Worm (Caenorhabditis elegans) whole organism, young adult: ENCODE measurements around the gene K08E7.6.

Experiments
- B0019.2 ChIP-seq: fragments of 200-800 bp; sonication (Bioruptor generic); conservative IDR thresholded peaks from 2 replicates; pipeline ENCODE4 v1.3.6; 2022; ENCODE audit warnings: missing genetic modification reagents, missing genetic modification characterization, missing compliant biosample characterization
- C06A6.2 ChIP-seq: fragments of 200-800 bp; sonication (Bioruptor generic); conservative IDR thresholded peaks from 2 replicates; pipeline ENCODE4 v1.3.6; 2022; ENCODE audit warnings: missing genetic modification characterization, missing compliant biosample characterization
- D2030.7 ChIP-seq: fragments of 200-800 bp; sonication (Bioruptor generic); IDR thresholded peaks from 2 replicates; pipeline ENCODE4 v1.3.6; 2022; ENCODE audit warnings: missing genetic modification reagents, missing genetic modification characterization, missing compliant biosample characterization
- F10E7.11 ChIP-seq: sonication (generic microtip); optimal IDR thresholded peaks from 2 replicates; lab custom pipeline; 2017; ENCODE audit warnings: mild to moderate bottlenecking, missing genetic modification characterization, moderate library complexity, missing compliant biosample characterization
- F23B12.7 ChIP-seq: sonication (generic microtip); optimal IDR thresholded peaks from 2 replicates; lab custom pipeline; 2017; ENCODE audit warnings: missing genetic modification characterization, mild to moderate bottlenecking, missing compliant biosample characterization, antibody characterized with exemption, moderate library complexity; ENCODE audit not compliant: insufficient read depth
- F33H1.4 ChIP-seq: fragments of 200-800 bp; sonication (Bioruptor generic); IDR thresholded peaks from 2 replicates; pipeline ENCODE4 v1.3.6; 2022; ENCODE audit warnings: missing genetic modification reagents, missing genetic modification characterization, missing compliant biosample characterization
- F57C9.4 ChIP-seq: sonication (generic microtip); optimal IDR thresholded peaks from 2 replicates; lab custom pipeline; 2017; ENCODE audit warnings: mild to moderate bottlenecking, missing genetic modification characterization, missing compliant biosample characterization
- Y53F4B.3 ChIP-seq: fragments of 200-800 bp; sonication (Bioruptor generic); IDR thresholded peaks from 2 replicates; pipeline ENCODE4 v1.3.6; 2022; ENCODE audit warnings: missing genetic modification reagents, missing genetic modification characterization, missing compliant biosample characterization
- Y56A3A.18 ChIP-seq: fragments of 200-800 bp; sonication (Bioruptor generic); IDR thresholded peaks from 2 replicates; pipeline ENCODE4 v1.3.6; 2022; ENCODE audit warnings: missing genetic modification reagents, missing genetic modification characterization, missing compliant biosample characterization
- ZK185.1 ChIP-seq: sonication (generic microtip); optimal IDR thresholded peaks from 2 replicates; lab custom pipeline; 2016; ENCODE audit warnings: mild to moderate bottlenecking, missing genetic modification characterization, missing compliant biosample characterization; ENCODE audit not compliant: poor library complexity, severe bottlenecking
- ama-1 ChIP-seq, 3 experiments: fragments of 150-350 bp in 1 of 3; sonication (generic microtip) in 2 of 3; optimal IDR thresholded peaks; 2 replicates each; lab custom pipeline; 2014 to 2018; ENCODE audit warnings: missing biosample characterization in 2 of 3, missing genetic modification characterization in 2 of 3, missing genetic modification reagents in 2 of 3
- attf-3 ChIP-seq: fragments of 200-800 bp; sonication (Bioruptor generic); conservative IDR thresholded peaks from 2 replicates; pipeline ENCODE4 v1.3.6; 2022; ENCODE audit warnings: missing genetic modification reagents, missing genetic modification characterization, missing compliant biosample characterization
- cebp-1 ChIP-seq, 2 experiments: fragments of 200-800 bp in 1 of 2; sonication (Bioruptor generic) in 1 of 2; sonication (generic microtip) in 1 of 2; IDR thresholded peaks in 1 of 2; optimal IDR thresholded peaks in 1 of 2; 2 replicates each; pipeline versions ENCODE4 v1.3.6 to Lab custom; 2017 to 2022; ENCODE audit warnings: missing compliant biosample characterization in 2 of 2, missing genetic modification characterization in 2 of 2, mild to moderate bottlenecking in 1 of 2, missing genetic modification reagents in 1 of 2, moderate library complexity in 1 of 2
- cebp-2 ChIP-seq: fragments of 200-800 bp; sonication (Bioruptor generic); IDR thresholded peaks from 2 replicates; pipeline ENCODE4 v1.3.6; 2022; ENCODE audit warnings: missing genetic modification characterization, missing compliant biosample characterization
- ceh-58 ChIP-seq: fragments of 200-800 bp; sonication (Bioruptor generic); IDR thresholded peaks from 2 replicates; pipeline ENCODE4 v1.3.6; 2022; ENCODE audit warnings: missing genetic modification characterization, missing compliant biosample characterization
- ceh-79 ChIP-seq: sonication (generic microtip); optimal IDR thresholded peaks from 2 replicates; lab custom pipeline; 2017; ENCODE audit warnings: mild to moderate bottlenecking, missing genetic modification characterization, missing compliant biosample characterization
- ceh-91 ChIP-seq: fragments of 200-800 bp; sonication (Bioruptor generic); IDR thresholded peaks from 2 replicates; pipeline ENCODE4 v1.3.6; 2022; ENCODE audit warnings: missing genetic modification reagents, missing genetic modification characterization, missing compliant biosample characterization
- chd-7 ChIP-seq: sonication (generic microtip); optimal IDR thresholded peaks from 2 replicates; lab custom pipeline; 2016; ENCODE audit warnings: mild to moderate bottlenecking, missing genetic modification characterization, moderate library complexity, missing compliant biosample characterization
- dpff-1 ChIP-seq: sonication (generic microtip); optimal IDR thresholded peaks from 2 replicates; lab custom pipeline; 2017; ENCODE audit warnings: mild to moderate bottlenecking, missing genetic modification characterization, missing compliant biosample characterization
- dpl-1 ChIP-seq: fragments of 150-350 bp; optimal IDR thresholded peaks from 2 replicates; lab custom pipeline; 2014; ENCODE audit warnings: missing biosample characterization, missing genetic modification reagents, missing genetic modification characterization
- efl-1 ChIP-seq: fragments of 150-350 bp; optimal IDR thresholded peaks from 2 replicates; lab custom pipeline; 2014; ENCODE audit warnings: missing biosample characterization, missing genetic modification reagents, missing genetic modification characterization
- egl-18 ChIP-seq: fragments of 200-800 bp; sonication (Bioruptor generic); IDR thresholded peaks from 2 replicates; pipeline ENCODE4 v1.3.6; 2022; ENCODE audit warnings: missing genetic modification reagents, missing genetic modification characterization, missing compliant biosample characterization
- him-1 ChIP-seq: sonication (generic microtip); optimal IDR thresholded peaks from 2 replicates; lab custom pipeline; 2016; ENCODE audit warnings: missing genotype, missing genetic modification reagents, missing genetic modification characterization, missing compliant biosample characterization
- hmg-1.2 ChIP-seq: fragments of 200-800 bp; sonication (Bioruptor generic); IDR thresholded peaks from 2 replicates; pipeline ENCODE4 v1.3.6; 2022; ENCODE audit warnings: missing genetic modification reagents, missing genetic modification characterization, missing compliant biosample characterization
- lin-35 ChIP-seq, 3 experiments: fragments of 150-350 bp in 2 of 3; sonication (generic microtip) in 1 of 3; optimal IDR thresholded peaks; 2 replicates each; lab custom pipeline; 2014 to 2018; ENCODE audit warnings: missing biosample characterization in 3 of 3, missing genetic modification characterization in 3 of 3, missing genetic modification reagents in 3 of 3
- lin-40 ChIP-seq: sonication (generic microtip); optimal IDR thresholded peaks from 2 replicates; lab custom pipeline; 2016; ENCODE audit warnings: missing genetic modification characterization, mild to moderate bottlenecking, missing compliant biosample characterization, missing genotype, missing genetic modification reagents
- lin-54 ChIP-seq: fragments of 200-800 bp; sonication (Bioruptor generic); optimal IDR thresholded peaks from 2 replicates; lab custom pipeline; 2018; ENCODE audit warnings: mild to moderate bottlenecking, missing genetic modification characterization, missing compliant biosample characterization
- lir-1 ChIP-seq: fragments of 200-800 bp; sonication (Bioruptor generic); conservative IDR thresholded peaks from 2 replicates; pipeline ENCODE4 v1.3.6; 2022; ENCODE audit warnings: missing genetic modification reagents, missing genetic modification characterization, missing compliant biosample characterization
- lsl-1 ChIP-seq: fragments of 200-800 bp; sonication (Bioruptor generic); optimal IDR thresholded peaks from 2 replicates; lab custom pipeline; 2018; ENCODE audit warnings: mild to moderate bottlenecking, missing genetic modification characterization, moderate library complexity, missing compliant biosample characterization
- madf-3 ChIP-seq: fragments of 200-800 bp; sonication (Bioruptor generic); IDR thresholded peaks from 2 replicates; pipeline ENCODE4 v1.3.6; 2022; ENCODE audit warnings: missing genetic modification reagents, missing genetic modification characterization, missing compliant biosample characterization
- madf-6 ChIP-seq: fragments of 200-800 bp; sonication (Bioruptor generic); IDR thresholded peaks from 2 replicates; pipeline ENCODE4 v1.3.6; 2022; ENCODE audit warnings: missing genetic modification reagents, missing genetic modification characterization, missing compliant biosample characterization
- mes-4 ChIP-seq: sonication (generic microtip); optimal IDR thresholded peaks from 2 replicates; lab custom pipeline; 2016; ENCODE audit warnings: missing genotype, missing genetic modification characterization, missing compliant biosample characterization
- nfya-2 ChIP-seq: fragments of 200-800 bp; sonication (Bioruptor generic); IDR thresholded peaks from 2 replicates; pipeline ENCODE4 v1.3.6; 2022; ENCODE audit warnings: missing genetic modification reagents, missing genetic modification characterization, missing compliant biosample characterization
- rcor-1 ChIP-seq: fragments of 200-800 bp; sonication (Bioruptor generic); IDR thresholded peaks from 2 replicates; pipeline ENCODE4 v1.3.6; 2022; ENCODE audit warnings: missing genetic modification reagents, missing genetic modification characterization, missing compliant biosample characterization
- repo-1 ChIP-seq: sonication (generic microtip); optimal IDR thresholded peaks from 2 replicates; lab custom pipeline; 2017; ENCODE audit warnings: mild to moderate bottlenecking, missing genetic modification characterization, missing compliant biosample characterization
- sdz-38 ChIP-seq: sonication (generic microtip); optimal IDR thresholded peaks from 2 replicates; lab custom pipeline; 2016; ENCODE audit warnings: missing genotype, missing genetic modification characterization, missing compliant biosample characterization
- snpc-1.3 ChIP-seq: sonication (generic microtip); optimal IDR thresholded peaks from 2 replicates; lab custom pipeline; 2017; ENCODE audit warnings: missing genetic modification characterization, mild to moderate bottlenecking, missing compliant biosample characterization, antibody characterized with exemption, moderate library complexity, missing genotype, missing genetic modification reagents; ENCODE audit not compliant: insufficient read depth
- tbx-9 ChIP-seq: sonication (generic microtip); optimal IDR thresholded peaks from 2 replicates; lab custom pipeline; 2016; ENCODE audit warnings: borderline replicate concordance, missing genetic modification characterization, inconsistent platforms, missing compliant biosample characterization
- unc-62 ChIP-seq: fragments of 150-350 bp; optimal IDR thresholded peaks from 2 replicates; lab custom pipeline; 2014; ENCODE audit warnings: missing biosample characterization, missing genetic modification reagents, missing genetic modification characterization
- ztf-3 ChIP-seq: fragments of 200-800 bp; sonication (Bioruptor generic); optimal IDR thresholded peaks from 2 replicates; lab custom pipeline; 2018; ENCODE audit warnings: mild to moderate bottlenecking, missing genetic modification characterization, missing compliant biosample characterization
- ztf-6 ChIP-seq: fragments of 200-800 bp; sonication (Bioruptor generic); IDR thresholded peaks from 2 replicates; pipeline ENCODE4 v1.3.6; 2022; ENCODE audit warnings: missing genetic modification reagents, missing genetic modification characterization, missing compliant biosample characterization

Gene K08E7.6

ce11 chrIV:12560568-12560967 lies 20.4 kb downstream of the K08E7.6 start, which contains the start of gene snb-7:
Gene snb-7 (plus strand): TSS chrIV:12560868.
- TF ChIP-seq Y56A3A.18: 0 out of 2 replicates have a peak, but pooled peaks have one; percentile 26
- no peak for TF ChIP-seq C06A6.2 (GFP tag; lab: Robert Waterston, UW)
- 0 out of 2 replicates have a peak, but pooled peaks have one; percentile 61 for TF ChIP-seq madf-3
- TF ChIP-seq, all 124 proteins: peak for 2

- no peak for TF ChIP-seq cebp-2 (GFP tag; lab: Robert Waterston, UW)
- TF ChIP-seq lin-35 (GFP tag; optimal IDR thresholded peaks at IDR 0.05; lab: Kevin White, UChicago): peak; percentile 71 to 95 (median 76)
- no peak for TF ChIP-seq sdz-38 (tag; lab: Kevin White, UChicago)
- no peak for TF ChIP-seq unc-62 (GFP tag; lab: Kevin White, UChicago)
- TF ChIP-seq ZK185.1: peak; percentile 23
- no peak for TF ChIP-seq ztf-6
- TF ChIP-seq ztf-3: no peak
- TF ChIP-seq efl-1 (GFP tag; lab: Kevin White, UChicago): peak; percentile 87
- TF ChIP-seq lin-40 (tag; lab: Kevin White, UChicago): peak; percentile 31
- no peak for TF ChIP-seq egl-18 (GFP tag; lab: Robert Waterston, UW)
- TF ChIP-seq D2030.7: peak; percentile 31; the same call in 1 of the 2 replicates
- TF ChIP-seq dpl-1: peak; percentile 86
- TF ChIP-seq lir-1 (GFP tag; lab: Robert Waterston, UW): no peak
- peak; percentile 35 for TF ChIP-seq F23B12.7 (tag; lab: Kevin White, UChicago)
- no peak for TF ChIP-seq tbx-9 (tag; lab: Kevin White, UChicago)
- TF ChIP-seq F33H1.4 (GFP tag; lab: Robert Waterston, UW): peak; percentile 51
- TF ChIP-seq nfya-2 (GFP tag; lab: Robert Waterston, UW): no peak
- no peak for TF ChIP-seq repo-1
- no peak for TF ChIP-seq ceh-58 (GFP tag; lab: Robert Waterston, UW)
- TF ChIP-seq him-1 (tag; lab: Kevin White, UChicago): peak; percentile 2
- TF ChIP-seq lsl-1: peak; percentile 21
- no peak for TF ChIP-seq Y56A3A.18
- TF ChIP-seq lin-54: peak; percentile 97
- TF ChIP-seq hmg-1.2 (GFP tag; lab: Robert Waterston, UW): peak; percentile 24; the same call in 1 of the 2 replicates
- peak; percentile 35; the same call in 1 of the 2 replicates for TF ChIP-seq madf-6 (GFP tag; lab: Robert Waterston, UW)
Observed at ce11 chrIV:12558925-12559450, 22.0 kb downstream of the K08E7.6 start, which contains the start of the genes ZK795.2 and ZK795.3. Gene ZK795.2 (minus strand): TSS chrIV:12558975. Gene ZK795.3 (plus strand): TSS chrIV:12559365.

ce11 chrIV:12551944-12552343 lies 29.0 kb downstream of the K08E7.6 start:
- TF ChIP-seq attf-3 (GFP tag; lab: Robert Waterston, UW) (no peak), F10E7.11 (tag; lab: Kevin White, UChicago) (no peak), mes-4 (tag; lab: Kevin White, UChicago) (no peak), dpff-1 (tag; lab: Kevin White, UChicago) (no peak), chd-7 (tag; lab: Kevin White, UChicago) (no peak), ceh-91 (GFP tag; lab: Robert Waterston, UW) (no peak), Y53F4B.3 (no peak), snpc-1.3 (tag; lab: Kevin White, UChicago) (no peak), ama-1 (optimal IDR thresholded peaks at IDR 0.05; lab: Kevin White, UChicago) (no peak), ama-1 (GFP tag; optimal IDR thresholded peaks at IDR 0.05; lab: Kevin White, UChicago) (no peak), cebp-1 (GFP tag; IDR thresholded peaks at IDR 0.05; lab: Robert Waterston, UW) (no peak), cebp-1 (tag; optimal IDR thresholded peaks at IDR 0.05; lab: Kevin White, UChicago) (no peak), rcor-1 (no peak), lin-40 (tag; lab: Kevin White, UChicago) (no peak), ceh-79 (tag; lab: Kevin White, UChicago) (no peak), ZK185.1 (no peak), F57C9.4 (tag; lab: Kevin White, UChicago) (no peak), B0019.2 (no peak)
